Fruit fly (Drosophila melanogaster): ENCODE results near the gene gudu.

The gudu gene

dm6 chr2L:7423333-7423895, 35.1 kb downstream of the gudu start (continued):
- TF ChIP-seq Optix (GFP tag; IDR thresholded peaks at IDR 0.05) (0 out of 3 replicates have a peak, but pooled peaks have one; percentile 42), CG1233 (GFP tag; optimal IDR thresholded peaks at IDR 0.05) (no peak), knrl (GFP tag; IDR thresholded peaks at IDR 0.05; ENCODE audit: partially characterized antibody) (no peak), CG43689 (GFP tag; IDR thresholded peaks at IDR 0.05) (no peak), nerfin-1 (tag; optimal IDR thresholded peaks at IDR 0.05) (no peak), sug (tag; optimal IDR thresholded peaks at IDR 0.05) (no peak), Oli (tag; optimal IDR thresholded peaks at IDR 0.05) (no peak), CG17802 (tag; optimal IDR thresholded peaks at IDR 0.05) (no peak), ems (GFP tag; optimal IDR thresholded peaks at IDR 0.05) (no peak), danr (GFP tag; IDR thresholded peaks at IDR 0.05) (0 out of 2 replicates have a peak, but pooled peaks have one; percentile 34), Dfd (GFP tag; optimal IDR thresholded peaks at IDR 0.05) (no peak), pnt (GFP tag; optimal IDR thresholded peaks at IDR 0.05) (no peak), Asciz (GFP tag; optimal IDR thresholded peaks at IDR 0.05) (no peak), hbn (GFP tag; IDR thresholded peaks at IDR 0.05; ENCODE audit: partially characterized antibody) (no peak), CG7839 (tag; optimal IDR thresholded peaks at IDR 0.05) (no peak), CG2129 (GFP tag; IDR thresholded peaks at IDR 0.05; ENCODE audit: partially characterized antibody) (no peak), CG9797 (GFP tag; optimal IDR thresholded peaks at IDR 0.05) (peak; percentile 14), CG7786 (GFP tag; optimal IDR thresholded peaks at IDR 0.05) (peak; percentile 59), CG31388 (GFP tag; optimal IDR thresholded peaks at IDR 0.05) (no peak), p53 (GFP tag; optimal IDR thresholded peaks at IDR 0.05) (no peak), CG7928 (GFP tag; optimal IDR thresholded peaks at IDR 0.05) (no peak), CG2199 (GFP tag; IDR thresholded peaks at IDR 0.05) (no peak), fru (optimal IDR thresholded peaks at IDR 0.05) (no peak), Nf-YB (GFP tag; optimal IDR thresholded peaks at IDR 0.05) (no peak), Tbp (GFP tag; optimal IDR thresholded peaks at IDR 0.05) (no peak), CG34376 (GFP tag; optimal IDR thresholded peaks at IDR 0.05) (peak; percentile 13), E2f2 (GFP tag; IDR thresholded peaks at IDR 0.05) (0 out of 2 replicates have a peak, but pooled peaks have one; percentile 15), phol (tag; optimal IDR thresholded peaks at IDR 0.05) (no peak), so (GFP tag; IDR thresholded peaks at IDR 0.05) (0 out of 3 replicates have a peak, but pooled peaks have one; percentile 14), CG4707 (GFP tag; optimal IDR thresholded peaks at IDR 0.05) (no peak), CG8281 (tag; optimal IDR thresholded peaks at IDR 0.05) (no peak), ham (GFP tag; IDR thresholded peaks at IDR 0.05) (no peak), Hr39 (optimal IDR thresholded peaks at IDR 0.05) (no peak), Gug (GFP tag; IDR thresholded peaks at IDR 0.05) (peak; percentile 55; the same call in 1 of the 4 replicates), salm (tag; optimal IDR thresholded peaks at IDR 0.05) (no peak), HmgZ (tag; optimal IDR thresholded peaks at IDR 0.05) (peak; percentile 30), Fer1 (GFP tag; optimal IDR thresholded peaks at IDR 0.05) (peak; percentile 33), CG6254 (GFP tag; optimal IDR thresholded peaks at IDR 0.05) (peak; percentile 43), Side (GFP tag; optimal IDR thresholded peaks at IDR 0.05) (peak; percentile 4), unpg (GFP tag; optimal IDR thresholded peaks at IDR 0.05) (peak; percentile 10), C15 (GFP tag; IDR thresholded peaks at IDR 0.05) (no peak), CG6854 (GFP tag; optimal IDR thresholded peaks at IDR 0.05) (no peak), CG5180 (GFP tag; optimal IDR thresholded peaks at IDR 0.05) (no peak), bsh (GFP tag; optimal IDR thresholded peaks at IDR 0.05) (peak in 1 of 2 experiments; percentile 41), CG18476 (GFP tag; optimal IDR thresholded peaks at IDR 0.05) (no peak), dpn (GFP tag; optimal IDR thresholded peaks at IDR 0.05) (peak in 1 of 2 experiments; percentile 29), chm (GFP tag; IDR thresholded peaks at IDR 0.05) (peak; percentile 81), CG12744 (GFP tag; optimal IDR thresholded peaks at IDR 0.05) (no peak), Dek (tag; optimal IDR thresholded peaks at IDR 0.05) (peak; percentile 2), gem (tag; optimal IDR thresholded peaks at IDR 0.05) (peak; percentile 32)

Data from whole organism, embryonic.